Worm (Caenorhabditis elegans): ENCODE measurements around the gene fbxa-131.

DNA sequence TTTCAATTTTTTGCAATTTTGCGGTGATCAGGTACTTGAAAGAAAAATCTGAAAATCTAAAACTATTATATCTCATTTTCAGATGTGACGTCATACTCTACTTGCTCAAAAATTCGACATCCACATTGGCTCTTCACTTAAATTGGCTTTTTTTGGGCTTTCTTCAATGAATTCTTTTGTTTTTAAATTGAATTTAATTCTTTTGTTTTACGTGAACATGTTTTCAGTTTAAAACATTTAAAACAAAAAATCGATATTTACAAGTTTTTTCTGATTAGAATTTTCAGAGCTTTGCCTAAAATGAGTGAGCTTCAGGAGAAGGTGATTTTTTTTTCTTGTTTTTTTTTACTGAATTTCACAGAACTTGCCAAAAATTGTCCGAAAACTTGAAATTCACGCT, 3.4 kb downstream of the fbxa-131 start, which contains the start of gene W04E12.3:
- TF ChIP-seq him-1 (tag; optimal IDR thresholded peaks at IDR 0.05) (no peak), W03F9.2 (tag; optimal IDR thresholded peaks at IDR 0.05) (no peak), dao-5 (tag; optimal IDR thresholded peaks at IDR 0.05) (no peak)

Measured in whole organism, L4/young adult.